Fruit fly (Drosophila melanogaster): ENCODE data around the gene ogre.
A peak's percentile ranks its signal among the peaks of the same experiment; 100 is the strongest.

Gene ogre

DNA sequence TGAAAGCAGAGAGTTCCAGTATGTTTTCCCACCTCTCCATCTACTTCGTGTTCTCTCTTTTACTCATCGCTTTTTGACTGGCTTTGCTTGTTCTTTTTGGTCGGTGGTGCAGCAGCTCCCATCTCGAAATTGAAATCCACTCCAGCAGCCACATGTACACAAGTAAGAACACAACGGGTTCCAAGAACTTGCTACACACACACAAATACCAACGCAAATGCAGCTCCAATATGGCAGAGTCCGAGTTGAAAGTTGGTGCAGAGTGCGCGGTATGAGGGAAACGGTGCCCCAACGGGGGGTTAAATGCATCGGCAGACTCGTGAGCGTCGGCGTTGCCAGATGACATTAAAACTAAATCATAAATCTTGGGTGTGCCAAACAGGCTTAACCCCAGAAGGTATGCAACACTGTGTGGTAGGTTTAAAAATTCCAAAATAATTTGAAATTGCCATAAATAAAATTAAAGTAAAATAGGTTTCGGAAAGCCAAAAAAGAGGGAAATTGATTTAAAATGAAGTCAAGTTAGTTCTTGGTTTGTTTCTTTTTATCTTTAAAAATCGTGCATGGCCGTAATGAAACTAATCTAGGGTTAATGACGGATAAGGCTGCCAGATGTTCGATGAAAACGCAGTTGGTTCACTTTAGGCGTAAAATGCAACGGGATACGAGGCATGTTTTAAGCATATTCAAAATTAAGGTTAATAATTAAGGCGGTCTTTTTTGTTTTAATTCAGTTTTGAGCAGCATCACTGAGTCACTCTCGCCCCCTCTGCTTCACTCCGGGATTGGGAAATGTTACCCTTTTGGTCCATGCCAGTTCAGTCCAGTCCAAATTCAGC, 6.8 kb upstream of the ogre start (continued):
- TF ChIP-seq CG13424 (tag; optimal IDR thresholded peaks at IDR 0.05) (peak; percentile 35), lov (optimal IDR thresholded peaks at IDR 0.05) (no peak), lov (GFP tag; IDR thresholded peaks at IDR 0.05) (no peak), CG7556 (GFP tag; optimal IDR thresholded peaks at IDR 0.05) (peak; percentile 13), MTF-1 (GFP tag; optimal IDR thresholded peaks at IDR 0.05; ENCODE audit: borderline replicate concordance) (no peak), grau (tag; optimal IDR thresholded peaks at IDR 0.05) (peak; percentile 10), bab2 (GFP tag; optimal IDR thresholded peaks at IDR 0.05) (peak; percentile 8), CG12744 (GFP tag; optimal IDR thresholded peaks at IDR 0.05) (no peak), CG18476 (GFP tag; optimal IDR thresholded peaks at IDR 0.05) (no peak), vnd (GFP tag; IDR thresholded peaks at IDR 0.05; ENCODE audit: partially characterized antibody) (no peak), CG6689 (GFP tag; IDR thresholded peaks at IDR 0.05) (peak; percentile 37), CG3281 (GFP tag; optimal IDR thresholded peaks at IDR 0.05) (no peak), chn (GFP tag; optimal IDR thresholded peaks at IDR 0.05) (peak; percentile 6), B-H1 (GFP tag; IDR thresholded peaks at IDR 0.05) (no peak), Sry-β (GFP tag; optimal IDR thresholded peaks at IDR 0.05) (peak; percentile 30), kay (GFP tag; optimal IDR thresholded peaks at IDR 0.05) (no peak), CG1647 (GFP tag; optimal IDR thresholded peaks at IDR 0.05) (no peak), Doc3 (GFP tag; IDR thresholded peaks at IDR 0.05; ENCODE audit: partially characterized antibody) (no peak), cad (GFP tag; optimal IDR thresholded peaks at IDR 0.05) (no peak), CG6254 (GFP tag; optimal IDR thresholded peaks at IDR 0.05) (peak; percentile 33), Ssrp (tag; optimal IDR thresholded peaks at IDR 0.05) (peak; percentile 35), CG11093 (GFP tag; IDR thresholded peaks at IDR 0.05) (0 out of 3 replicates have a peak, but pooled peaks have one; percentile 38), HLH4C (GFP tag; IDR thresholded peaks at IDR 0.05; ENCODE audit: partially characterized antibody) (no peak), eve (GFP tag; optimal IDR thresholded peaks at IDR 0.05) (peak in 1 of 2 experiments; percentile 74), gem (tag; optimal IDR thresholded peaks at IDR 0.05) (peak; percentile 61), bsh (GFP tag; optimal IDR thresholded peaks at IDR 0.05) (peak; percentile 41 to 55), aop (GFP tag; IDR thresholded peaks at IDR 0.05) (no peak), stc (GFP tag; IDR thresholded peaks at IDR 0.05) (peak; percentile 64), CG10366 (GFP tag; IDR thresholded peaks at IDR 0.05) (no peak), fu2 (GFP tag; optimal IDR thresholded peaks at IDR 0.05) (no peak), B-H2 (GFP tag; optimal IDR thresholded peaks at IDR 0.05) (no peak), CG12659 (GFP tag; optimal IDR thresholded peaks at IDR 0.05) (no peak), row (GFP tag; IDR thresholded peaks at IDR 0.05) (peak; percentile 40; the same call in 2 of the 3 replicates), sim (GFP tag; IDR thresholded peaks at IDR 0.05) (no peak), pb (GFP tag; optimal IDR thresholded peaks at IDR 0.05) (no peak), CoRest (tag; optimal IDR thresholded peaks at IDR 0.05) (peak; percentile 56), pfk (GFP tag; optimal IDR thresholded peaks at IDR 0.05) (peak; percentile 51), CG30020 (tag; optimal IDR thresholded peaks at IDR 0.05) (no peak), CG1529 (GFP tag; optimal IDR thresholded peaks at IDR 0.05) (no peak), oc (tag; optimal IDR thresholded peaks at IDR 0.05) (peak; percentile 12), CG1832 (GFP tag; optimal IDR thresholded peaks at IDR 0.05) (no peak), kah (GFP tag; optimal IDR thresholded peaks at IDR 0.05) (no peak), CG15696 (tag; optimal IDR thresholded peaks at IDR 0.05) (peak; percentile 7), Ets97D (GFP tag; optimal IDR thresholded peaks at IDR 0.05) (no peak), lmd (GFP tag; IDR thresholded peaks at IDR 0.05) (0 out of 2 replicates have a peak, but pooled peaks have one; percentile 14), sc (optimal IDR thresholded peaks at IDR 0.05) (no peak), sc (GFP tag; optimal IDR thresholded peaks at IDR 0.05) (peak; percentile 32), PHDP (tag; optimal IDR thresholded peaks at IDR 0.05) (peak; percentile 2), gce (GFP tag; IDR thresholded peaks at IDR 0.05) (no peak), yki (optimal IDR thresholded peaks at IDR 0.05) (no peak)

Measured in whole organism, embryonic.